Worm (Caenorhabditis elegans) whole organism, L4/young adult: ENCODE measurements around the gene fbxb-84.

Source experiments
- W03F9.2 ChIP-seq: fragments of 150-350 bp; optimal IDR thresholded peaks from 2 replicates; lab custom pipeline; 2014; ENCODE audit warnings: missing biosample characterization, missing genetic modification characterization
- him-1 ChIP-seq: sonication (generic microtip); optimal IDR thresholded peaks from 2 replicates; lab custom pipeline; 2016; ENCODE audit warnings: missing genotype, missing genetic modification reagents, missing genetic modification characterization, missing compliant biosample characterization

DNA sequence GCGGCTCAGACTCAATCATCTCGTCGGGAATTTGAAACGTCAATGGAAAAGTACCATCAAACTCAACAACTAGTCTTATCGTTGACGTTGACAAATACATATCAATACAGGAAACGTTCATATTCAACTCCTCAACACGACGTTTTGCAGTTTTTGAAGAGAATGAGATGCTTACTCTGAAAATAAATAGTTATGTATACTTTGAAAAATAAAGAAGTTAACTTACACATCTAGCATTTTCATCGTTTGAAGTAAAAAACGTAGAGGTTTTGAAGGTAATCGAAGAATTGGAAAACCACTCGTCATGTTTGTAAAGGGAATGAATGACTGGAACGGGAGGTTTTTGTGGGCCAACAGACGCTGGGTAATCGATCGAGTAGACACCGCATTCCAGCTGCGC, 5.4 kb downstream of the fbxb-84 start, which contains the start of gene fbxb-81:
- TF ChIP-seq him-1 (tag; lab: Kevin White, UChicago) (no peak), W03F9.2 (tag; lab: Kevin White, UChicago) (no peak)
